Worm (Caenorhabditis elegans): ENCODE measurements around the gene ZC239.14.

ce11 chrII:3241842-3242241 is 20.0 kb upstream of the ZC239.14 start:
- TF ChIP-seq W03F9.2 (tag; optimal IDR thresholded peaks at IDR 0.05) (no peak), him-1 (tag; optimal IDR thresholded peaks at IDR 0.05) (no peak), dao-5 (tag; optimal IDR thresholded peaks at IDR 0.05) (no peak)
